Fruit fly (Drosophila melanogaster) whole organism, prepupa: ENCODE measurements around the gene Idh.

Experiments used
- Blimp-1 ChIP-seq: fragments of 200-800 bp; sonication (Bioruptor generic); optimal IDR thresholded peaks from 3 replicates; lab custom pipeline; 2017; ENCODE audit warnings: missing biosample characterization, missing genetic modification characterization, mild to moderate bottlenecking, moderate library complexity, missing genetic modification reagents
- CG10631 ChIP-seq: fragments of 200-800 bp; sonication (Bioruptor generic); optimal IDR thresholded peaks from 2 replicates; lab custom pipeline; 2016; ENCODE audit warnings: missing biosample characterization, missing genetic modification characterization
- CG11902 ChIP-seq: fragments of 200-800 bp; sonication (Bioruptor generic); optimal IDR thresholded peaks from 3 replicates; lab custom pipeline; 2016; ENCODE audit warnings: missing biosample characterization, missing genetic modification characterization
- CG15336 ChIP-seq: fragments of 200-800 bp; sonication (Bioruptor generic); IDR thresholded peaks from 2 replicates; pipeline ENCODE4 v1.3.6; 2022; ENCODE audit warnings: missing biosample characterization, missing genetic modification characterization
- CG16779 ChIP-seq: fragments of 200-800 bp; sonication (Bioruptor generic); optimal IDR thresholded peaks from 3 replicates; lab custom pipeline; 2017; ENCODE audit warnings: missing biosample characterization, mild to moderate bottlenecking, missing genetic modification characterization
- CG31627 ChIP-seq: fragments of 200-800 bp; sonication (Bioruptor generic); optimal IDR thresholded peaks from 3 replicates; lab custom pipeline; 2016; ENCODE audit warnings: missing biosample characterization, missing genetic modification characterization
- CG32006 ChIP-seq: fragments of 200-800 bp; sonication (Bioruptor generic); optimal IDR thresholded peaks from 3 replicates; lab custom pipeline; 2017; ENCODE audit warnings: missing biosample characterization, mild to moderate bottlenecking, missing genetic modification characterization
- CG3919 ChIP-seq: fragments of 200-800 bp; sonication (Bioruptor generic); optimal IDR thresholded peaks from 3 replicates; lab custom pipeline; 2016; ENCODE audit warnings: missing biosample characterization, missing genetic modification characterization
- CG6163 ChIP-seq: fragments of 200-800 bp; sonication (Bioruptor generic); IDR thresholded peaks from 3 replicates; pipeline ENCODE4 v1.3.6; 2022; ENCODE audit warnings: missing biosample characterization, missing genetic modification characterization
- CG6276 ChIP-seq: fragments of 200-800 bp; sonication (Bioruptor generic); optimal IDR thresholded peaks from 2 replicates; lab custom pipeline; 2017; ENCODE audit warnings: missing biosample characterization, mild to moderate bottlenecking, missing genetic modification characterization
- CG6792 ChIP-seq: fragments of 200-800 bp; sonication (Bioruptor generic); optimal IDR thresholded peaks from 3 replicates; lab custom pipeline; 2016; ENCODE audit warnings: missing biosample characterization, missing genetic modification characterization
- CG8119 ChIP-seq: fragments of 200-800 bp; sonication (Bioruptor generic); IDR thresholded peaks from 3 replicates; pipeline ENCODE4 v1.3.6; 2022; ENCODE audit warnings: missing biosample characterization, missing genetic modification characterization
- CG9139 ChIP-seq: fragments of 200-800 bp; sonication (Bioruptor generic); optimal IDR thresholded peaks from 3 replicates; lab custom pipeline; 2017; ENCODE audit warnings: missing biosample characterization, mild to moderate bottlenecking, missing genetic modification characterization
- Eip75B ChIP-seq: fragments of 200-800 bp; sonication (Bioruptor generic); optimal IDR thresholded peaks from 3 replicates; lab custom pipeline; 2016; ENCODE audit warnings: missing biosample characterization, missing genetic modification characterization
- Eip78C ChIP-seq: fragments of 200-800 bp; sonication (Bioruptor generic); peaks from one replicate; lab custom pipeline; 2016; ENCODE audit warnings: missing biosample characterization, missing genetic modification characterization
- Eip93F ChIP-seq: fragments of 200-800 bp; sonication (Bioruptor generic); optimal IDR thresholded peaks from 2 replicates; lab custom pipeline; 2016; ENCODE audit warnings: missing biosample characterization, mild to moderate bottlenecking, missing genetic modification characterization
- Ets21C ChIP-seq: fragments of 200-800 bp; sonication (Bioruptor generic); optimal IDR thresholded peaks from 3 replicates; lab custom pipeline; 2016; ENCODE audit warnings: missing biosample characterization, missing genetic modification characterization
- Ets96B ChIP-seq: fragments of 200-800 bp; optimal IDR thresholded peaks from 2 replicates; lab custom pipeline; 2019; ENCODE audit warnings: missing biosample characterization, mild to moderate bottlenecking, missing genetic modification characterization, moderate library complexity
- Gug ChIP-seq: fragments of 200-800 bp; sonication (Bioruptor generic); IDR thresholded peaks from 2 replicates; pipeline ENCODE4 v1.3.6; 2022; ENCODE audit warnings: missing biosample characterization, missing genetic modification characterization
- Hr38 ChIP-seq: sonication (Bioruptor generic); optimal IDR thresholded peaks from 2 replicates; lab custom pipeline; 2016; ENCODE audit warnings: missing biosample characterization, missing genetic modification characterization
- Hr4 ChIP-seq: fragments of 200-800 bp; sonication (Bioruptor generic); optimal IDR thresholded peaks from 3 replicates; lab custom pipeline; 2016; ENCODE audit warnings: missing biosample characterization, missing genetic modification characterization
- Lpt ChIP-seq: fragments of 200-800 bp; sonication (Bioruptor generic); optimal IDR thresholded peaks from 3 replicates; lab custom pipeline; 2016; ENCODE audit warnings: missing biosample characterization, missing genetic modification characterization
- OdsH ChIP-seq: fragments of 200-800 bp; sonication (Bioruptor generic); optimal IDR thresholded peaks from 3 replicates; lab custom pipeline; 2016; ENCODE audit warnings: missing biosample characterization, missing genetic modification characterization
- Sox102F ChIP-seq: fragments of 200-800 bp; sonication (Bioruptor generic); optimal IDR thresholded peaks from 2 replicates; lab custom pipeline; 2016; ENCODE audit warnings: missing biosample characterization, mild to moderate bottlenecking, missing genetic modification characterization
- Sox15 ChIP-seq: fragments of 200-800 bp; sonication (Bioruptor generic); optimal IDR thresholded peaks from 3 replicates; lab custom pipeline; 2016; ENCODE audit warnings: missing biosample characterization, missing genetic modification characterization
- achi ChIP-seq: fragments of 200-800 bp; sonication (Bioruptor generic); optimal IDR thresholded peaks from 3 replicates; lab custom pipeline; 2016; ENCODE audit warnings: missing biosample characterization, missing genetic modification characterization
- acj6 ChIP-seq: fragments of 200-800 bp; sonication (Bioruptor generic); optimal IDR thresholded peaks from 3 replicates; lab custom pipeline; 2016; ENCODE audit warnings: missing biosample characterization, missing genetic modification characterization
- cyc ChIP-seq: fragments of 200-800 bp; sonication (Bioruptor generic); optimal IDR thresholded peaks from 3 replicates; lab custom pipeline; 2016; ENCODE audit warnings: missing biosample characterization, missing genetic modification characterization
- dsx ChIP-seq: fragments of 200-800 bp; optimal IDR thresholded peaks from 3 replicates; lab custom pipeline; 2019; ENCODE audit warnings: missing biosample characterization, mild to moderate bottlenecking, missing genetic modification characterization, moderate library complexity; ENCODE audit not compliant: poor library complexity, severe bottlenecking
- eg ChIP-seq: fragments of 200-800 bp; sonication (Bioruptor generic); IDR thresholded peaks from 3 replicates; pipeline ENCODE4 v1.3.6; 2022; ENCODE audit warnings: missing biosample characterization, missing genetic modification characterization
- esn ChIP-seq: fragments of 200-800 bp; sonication (Bioruptor generic); optimal IDR thresholded peaks from 2 replicates; lab custom pipeline; 2016; ENCODE audit warnings: missing biosample characterization, mild to moderate bottlenecking, missing genetic modification characterization, moderate library complexity
- fkh ChIP-seq: fragments of 200-800 bp; sonication (Bioruptor generic); optimal IDR thresholded peaks from 3 replicates; lab custom pipeline; 2017; ENCODE audit warnings: missing biosample characterization, mild to moderate bottlenecking, missing genetic modification characterization, moderate library complexity
- net ChIP-seq: fragments of 200-800 bp; sonication (Bioruptor generic); optimal IDR thresholded peaks from 3 replicates; lab custom pipeline; 2016; ENCODE audit warnings: missing biosample characterization, missing genetic modification characterization
- salr ChIP-seq, 2 experiments: fragments of 200-800 bp; sonication (Bioruptor generic); optimal IDR thresholded peaks; 3 replicates each; lab custom pipeline; 2016 to 2018; ENCODE audit warnings: missing biosample characterization in 2 of 2, missing genetic modification characterization in 2 of 2, mild to moderate bottlenecking in 1 of 2
- spab ChIP-seq: fragments of 200-800 bp; sonication (Bioruptor generic); optimal IDR thresholded peaks from 2 replicates; lab custom pipeline; 2017; ENCODE audit warnings: missing biosample characterization, mild to moderate bottlenecking, missing genetic modification characterization, missing genetic modification reagents
- svp ChIP-seq: fragments of 200-800 bp; sonication (Bioruptor generic); peaks from one replicate; lab custom pipeline; 2016; ENCODE audit warnings: missing biosample characterization, missing genetic modification characterization
- topi ChIP-seq: fragments of 200-800 bp; sonication (Bioruptor generic); optimal IDR thresholded peaks from 3 replicates; lab custom pipeline; 2016; ENCODE audit warnings: missing biosample characterization, missing genetic modification characterization

The Idh gene

dm6 chr3L:8333574-8333973 lies 27.1 kb downstream of the Idh start:
- TF ChIP-seq Hr38 (GFP tag; lab: Kevin White, UChicago) (no peak), Eip78C (GFP tag; lab: Kevin White, UChicago) (peak; percentile 41), CG10631 (GFP tag; lab: Kevin White, UChicago) (no peak), CG8119 (GFP tag; lab: Robert Waterston, UW) (peak; percentile 58), Sox15 (GFP tag; lab: Kevin White, UChicago) (no peak), Eip75B (no peak), CG32006 (GFP tag; lab: Kevin White, UChicago) (peak; percentile 2), Hr4 (GFP tag; lab: Kevin White, UChicago) (peak; percentile 36), CG31627 (GFP tag; lab: Kevin White, UChicago) (no peak), OdsH (GFP tag; lab: Kevin White, UChicago) (no peak), spab (GFP tag; lab: Kevin White, UChicago) (no peak), CG15336 (GFP tag; lab: Robert Waterston, UW) (0 out of 2 replicates have a peak, but pooled peaks have one; percentile 27), CG6276 (GFP tag; lab: Kevin White, UChicago) (peak; percentile 61), achi (GFP tag; lab: Kevin White, UChicago) (no peak), CG9139 (no peak)

DNA sequence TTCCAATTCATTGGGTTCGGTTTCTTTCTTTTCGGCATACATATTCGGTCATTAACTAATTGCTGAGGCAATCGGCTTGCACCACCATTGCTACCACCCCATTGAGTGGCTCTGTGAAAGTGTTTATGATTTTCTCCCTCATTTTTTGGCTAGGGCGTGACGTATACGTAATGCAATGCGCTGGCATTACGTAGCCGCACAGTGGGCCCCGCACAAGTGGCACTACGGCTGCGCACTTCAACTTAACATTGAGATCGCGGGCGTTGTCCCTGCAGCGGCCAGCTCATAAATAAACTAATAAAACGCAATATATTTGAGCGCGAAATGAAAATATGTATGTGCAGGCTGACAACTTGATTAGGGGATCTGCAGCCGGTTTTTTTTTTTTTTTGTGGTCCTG lies 29.3 kb downstream of the Idh start:
- TF ChIP-seq eg, result no peak
- TF ChIP-seq, all 60 proteins: peak for 0

DNA sequence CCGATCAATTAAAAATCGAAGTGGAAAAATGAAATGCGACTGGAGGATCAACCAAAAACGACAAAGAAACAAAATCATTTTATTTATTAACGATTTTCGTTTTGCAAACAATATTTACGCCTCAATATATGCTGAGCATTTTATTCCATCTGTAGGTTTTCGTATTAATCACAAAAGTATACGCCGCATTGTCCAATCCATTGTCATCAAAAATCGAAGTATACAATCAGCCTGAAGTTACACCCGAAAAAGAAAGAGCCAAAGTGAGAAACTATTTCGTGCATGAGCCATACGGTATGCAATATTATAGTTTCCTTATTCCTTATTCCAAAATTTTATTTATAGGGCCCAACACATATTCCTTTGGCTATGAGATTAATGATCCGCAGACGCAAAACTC lies 31.7 kb downstream of the Idh start:
- TF ChIP-seq CG9139, result no peak
- TF ChIP-seq CG8119 (GFP tag; lab: Robert Waterston, UW), result no peak
- TF ChIP-seq CG15336 (GFP tag; lab: Robert Waterston, UW), result no peak
- TF ChIP-seq Blimp-1 (GFP tag; lab: Kevin White, UChicago), result no peak
- TF ChIP-seq CG6792, result no peak
- TF ChIP-seq Eip78C (GFP tag; lab: Kevin White, UChicago), result peak; percentile 12
- TF ChIP-seq, all 60 proteins: peak for 1

DNA sequence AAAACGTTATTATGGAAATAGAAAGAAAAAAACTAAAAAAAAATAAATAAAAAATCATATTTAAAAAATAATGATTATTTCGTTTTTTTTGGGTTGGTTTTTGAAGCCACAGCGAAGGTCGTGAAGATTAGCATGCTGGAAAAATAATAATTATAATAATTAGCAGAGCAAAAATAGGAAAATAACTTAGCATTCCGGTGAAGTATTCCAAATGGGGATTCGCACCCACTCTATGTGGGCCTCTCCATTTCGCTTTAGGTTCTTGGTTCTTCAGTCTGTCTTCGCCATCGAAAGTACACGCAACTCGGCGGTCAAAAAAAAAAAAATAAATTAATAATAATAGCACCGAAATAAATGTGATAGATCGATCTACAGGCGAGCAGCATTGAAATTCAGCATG lies 32.4 kb downstream of the Idh start, which contains the start of gene CG34462:
Gene CG34462 (plus strand): TSS at position 301 of the 400 bp plus-strand sequence.
- TF ChIP-seq svp (GFP tag; lab: Kevin White, UChicago), result no peak
- no peak for TF ChIP-seq CG15336 (GFP tag; lab: Robert Waterston, UW)

dm6 chr3L:8325559-8325958 lies 35.1 kb downstream of the Idh start, which contains the start of gene CG34461:
Gene CG34461 (plus strand): TSS chr3L:8325859.
- TF ChIP-seq net (GFP tag; lab: Kevin White, UChicago) (no peak), Eip93F (GFP tag; lab: Kevin White, UChicago) (no peak), eg (no peak)

dm6 chr3L:8323817-8324216 lies 36.9 kb downstream of the Idh start:
- TF ChIP-seq CG11902 (GFP tag; lab: Kevin White, UChicago) (no peak), dsx (no peak), svp (GFP tag; lab: Kevin White, UChicago) (peak; percentile 2)

DNA sequence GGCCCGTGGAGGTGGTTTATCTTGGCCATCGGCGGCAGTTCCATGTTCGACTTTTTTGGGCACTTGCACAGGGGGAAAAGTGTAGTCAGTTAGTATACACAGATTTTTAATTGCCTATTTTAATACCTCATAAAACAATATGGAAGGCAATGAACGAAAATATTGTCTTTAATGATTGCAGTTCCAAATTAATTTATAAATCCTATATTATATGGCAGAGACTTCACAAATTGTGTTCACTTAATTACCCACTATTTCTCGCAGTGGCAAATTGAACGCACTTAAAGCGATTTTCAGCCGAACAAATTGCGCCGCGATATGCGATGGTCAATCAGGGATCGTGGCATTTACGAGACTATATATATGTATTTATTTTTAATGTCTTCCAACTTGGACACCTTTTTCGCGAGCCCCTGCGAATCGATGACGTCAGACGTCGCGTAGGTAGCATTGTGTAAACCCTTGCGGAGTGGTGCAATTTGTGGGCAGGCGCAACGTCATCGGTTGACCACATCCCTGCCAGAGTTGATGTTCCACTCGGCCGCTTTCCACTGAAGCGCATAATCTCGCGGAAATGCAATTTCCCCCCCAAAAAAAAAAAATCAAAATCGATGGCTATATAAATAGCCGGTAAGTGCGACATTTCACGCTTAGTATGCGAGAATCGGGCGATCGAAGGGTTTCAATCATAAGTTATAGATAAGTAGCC lies 40.4 kb downstream of the Idh start, which contains the start of gene CG13670:
Gene CG13670 (plus strand): TSS at position 659 of the 709 bp plus-strand sequence.
- TF ChIP-seq Ets96B (tag; lab: Kevin White, UChicago), result no peak
- no peak for TF ChIP-seq CG9139
- TF ChIP-seq CG16779 (tag; lab: Kevin White, UChicago), result no peak
- no peak for TF ChIP-seq fkh (GFP tag; lab: Kevin White, UChicago)
- TF ChIP-seq Lpt (GFP tag; lab: Kevin White, UChicago), result no peak
- TF ChIP-seq CG6163 (GFP tag; lab: Robert Waterston, UW), result peak; percentile 62; the same call in 2 of the 3 replicates
- TF ChIP-seq CG8119 (GFP tag; lab: Robert Waterston, UW), result peak; percentile 56; the same call in 1 of the 3 replicates
- peak; percentile 36 for TF ChIP-seq net (GFP tag; lab: Kevin White, UChicago)
- TF ChIP-seq spab (GFP tag; lab: Kevin White, UChicago), result no peak
- no peak for TF ChIP-seq salr (GFP tag; optimal IDR thresholded peaks at IDR 0.05; lab: Kevin White, UChicago)
- no peak for TF ChIP-seq dsx
- TF ChIP-seq CG31627 (GFP tag; lab: Kevin White, UChicago), result no peak
- no peak for TF ChIP-seq Ets21C (GFP tag; lab: Kevin White, UChicago)
- TF ChIP-seq Eip78C (GFP tag; lab: Kevin White, UChicago), result peak; percentile 68
- TF ChIP-seq esn (GFP tag; lab: Kevin White, UChicago), result no peak
- peak; percentile 64 for TF ChIP-seq svp (GFP tag; lab: Kevin White, UChicago)
- TF ChIP-seq acj6 (GFP tag; lab: Kevin White, UChicago), result no peak
- peak; percentile 18 for TF ChIP-seq cyc (GFP tag; lab: Kevin White, UChicago)
- TF ChIP-seq topi (GFP tag; lab: Kevin White, UChicago), result no peak
- TF ChIP-seq Sox15 (GFP tag; lab: Kevin White, UChicago), result no peak
- peak; percentile 43 for TF ChIP-seq Hr4 (GFP tag; lab: Kevin White, UChicago)
- TF ChIP-seq CG3919 (GFP tag; lab: Kevin White, UChicago), result peak; percentile 40
- TF ChIP-seq Gug (GFP tag; lab: Robert Waterston, UW), result no peak
- TF ChIP-seq CG32006 (GFP tag; lab: Kevin White, UChicago), result peak; percentile 36
- TF ChIP-seq Sox102F (GFP tag; lab: Kevin White, UChicago), result no peak
